Worm (Caenorhabditis elegans): ENCODE data around the gene T01C8.3.

The T01C8.3 gene

DNA sequence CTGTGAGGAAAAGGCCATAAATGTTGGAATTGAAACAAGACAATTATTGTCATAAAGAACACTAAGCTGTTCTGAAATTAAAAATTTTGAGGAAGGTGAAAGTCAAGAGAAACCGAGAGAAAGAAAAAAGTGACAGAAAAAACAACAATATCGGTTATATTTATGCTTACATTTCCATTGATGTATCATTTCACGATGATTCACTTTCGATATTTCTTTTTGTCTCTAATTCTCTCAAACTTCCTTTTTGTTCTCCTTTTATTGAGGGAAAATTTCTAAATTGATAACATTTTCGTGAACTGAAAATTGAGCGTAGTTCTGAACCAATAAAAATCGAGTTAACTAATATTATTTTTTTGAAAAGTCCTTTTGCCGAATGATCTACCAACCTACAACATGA lies 31.9 kb upstream of the T01C8.3 start:
- TF ChIP-seq blmp-1 (tag; optimal IDR thresholded peaks at IDR 0.05) (peak; percentile 54), pha-4 (tag; optimal IDR thresholded peaks at IDR 0.05) (no peak)

DNA sequence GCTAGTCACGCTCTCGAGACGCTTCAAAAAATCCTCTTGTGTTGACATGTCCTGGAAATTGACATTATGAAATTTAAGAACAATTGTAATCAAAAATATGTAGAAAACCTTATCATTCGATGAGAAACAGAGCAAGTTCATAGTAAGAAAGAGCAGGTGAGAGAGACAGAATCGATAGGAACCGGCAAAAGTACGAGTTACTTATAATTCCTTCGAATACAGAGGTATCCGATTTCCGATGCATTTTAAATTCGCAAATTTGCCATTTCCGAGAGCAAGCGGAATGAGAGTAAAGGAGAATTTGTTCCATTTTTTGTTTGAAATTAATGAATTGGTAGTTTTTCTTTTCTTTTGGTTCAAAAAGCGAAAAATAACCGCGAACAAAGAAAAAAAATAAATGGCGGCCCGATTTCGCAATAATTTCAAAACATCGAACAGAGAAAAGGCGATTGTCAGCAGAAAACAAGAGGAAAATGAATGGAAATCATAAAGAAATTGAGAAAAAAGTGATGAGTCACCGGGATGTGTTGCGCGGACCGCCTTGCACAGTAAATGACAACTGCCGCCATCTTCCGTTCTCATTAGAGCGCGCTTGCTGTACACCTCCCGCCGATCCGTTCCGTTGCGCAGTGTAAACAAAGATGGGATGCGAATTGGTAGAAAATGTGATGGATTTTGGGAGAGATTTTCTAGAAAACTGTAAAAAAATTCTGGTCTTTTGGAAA lies 30.8 kb upstream of the T01C8.3 start, which contains the start of gene cas-1:
TSS of gene cas-1 (minus strand) at position 51 of the 725 bp plus-strand sequence.
- TF ChIP-seq elt-3 (tag; optimal IDR thresholded peaks at IDR 0.05) (no peak), hlh-1 (tag; optimal IDR thresholded peaks at IDR 0.05) (peak; percentile 84), lin-13 (tag; optimal IDR thresholded peaks at IDR 0.05) (peak; percentile 70), mep-1 (tag; optimal IDR thresholded peaks at IDR 0.05) (peak; percentile 56), pha-4 (tag; optimal IDR thresholded peaks at IDR 0.05) (peak; percentile 81)

DNA sequence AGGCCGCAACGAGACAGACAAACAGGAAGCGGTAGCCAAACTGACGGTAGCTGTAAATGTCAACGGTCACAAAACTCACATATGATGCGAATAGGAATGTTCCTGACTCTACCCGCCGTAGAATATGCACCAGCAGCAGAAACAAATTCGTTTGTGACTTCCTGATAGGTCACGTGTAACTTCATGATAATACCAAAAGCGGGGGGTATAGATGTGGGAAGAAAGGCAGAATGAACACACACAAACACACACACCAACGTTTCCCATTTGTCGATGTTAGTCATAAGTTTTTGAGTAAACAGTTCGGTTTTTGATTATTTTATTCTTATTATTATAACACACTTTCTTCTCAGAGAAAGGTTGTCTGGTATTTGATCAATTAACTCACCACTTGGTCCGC lies 30.1 kb upstream of the T01C8.3 start:
- no peak for TF ChIP-seq ceh-83 (GFP tag; optimal IDR thresholded peaks at IDR 0.05)
- no peak for TF ChIP-seq nhr-76 (tag; optimal IDR thresholded peaks at IDR 0.05)
- TF ChIP-seq mep-1 (tag; optimal IDR thresholded peaks at IDR 0.05): no peak
- no peak for TF ChIP-seq mab-5 (tag; optimal IDR thresholded peaks at IDR 0.05)
- no peak for TF ChIP-seq unc-62 (GFP tag; optimal IDR thresholded peaks at IDR 0.05)
- TF ChIP-seq unc-120 (tag; optimal IDR thresholded peaks at IDR 0.05; ENCODE audit: poor library complexity, severe bottlenecking): no peak
- TF ChIP-seq pha-4 (tag; optimal IDR thresholded peaks at IDR 0.05): no peak
- no peak for TF ChIP-seq nhr-2 (tag; optimal IDR thresholded peaks at IDR 0.05)
- TF ChIP-seq lsy-2 (tag; optimal IDR thresholded peaks at IDR 0.05): no peak
- TF ChIP-seq blmp-1 (tag; optimal IDR thresholded peaks at IDR 0.05): no peak
- TF ChIP-seq sem-2 (GFP tag; optimal IDR thresholded peaks at IDR 0.05): no peak
- no peak for TF ChIP-seq unc-39 (tag; optimal IDR thresholded peaks at IDR 0.05)

ce11 chrX:16811974-16812373 lies 29.0 kb upstream of the T01C8.3 start:
- TF ChIP-seq hlh-1 (tag; optimal IDR thresholded peaks at IDR 0.05) (peak; percentile 16), ham-2 (GFP tag; optimal IDR thresholded peaks at IDR 0.05) (no peak), elt-3 (tag; optimal IDR thresholded peaks at IDR 0.05) (no peak), ceh-43 (GFP tag; optimal IDR thresholded peaks at IDR 0.05) (no peak), unc-62 (GFP tag; optimal IDR thresholded peaks at IDR 0.05) (peak; percentile 0), unc-120 (tag; optimal IDR thresholded peaks at IDR 0.05; ENCODE audit: poor library complexity, severe bottlenecking) (peak; percentile 76)

ce11 chrX:16809689-16810088 lies 26.7 kb upstream of the T01C8.3 start:
- TF ChIP-seq unc-120 (tag; optimal IDR thresholded peaks at IDR 0.05; ENCODE audit: poor library complexity, severe bottlenecking) (no peak), nhr-237 (tag; optimal IDR thresholded peaks at IDR 0.05) (no peak), blmp-1 (tag; optimal IDR thresholded peaks at IDR 0.05) (no peak), tbx-8 (GFP tag; optimal IDR thresholded peaks at IDR 0.05) (no peak), lin-13 (tag; optimal IDR thresholded peaks at IDR 0.05) (no peak), ceh-39 (tag; optimal IDR thresholded peaks at IDR 0.05) (no peak), unc-62 (GFP tag; optimal IDR thresholded peaks at IDR 0.05) (no peak), bed-3 (GFP tag; optimal IDR thresholded peaks at IDR 0.05) (no peak), elt-3 (tag; optimal IDR thresholded peaks at IDR 0.05) (no peak), ceh-83 (GFP tag; optimal IDR thresholded peaks at IDR 0.05) (no peak), snpc-4 (tag; optimal IDR thresholded peaks at IDR 0.05) (no peak), ceh-43 (GFP tag; optimal IDR thresholded peaks at IDR 0.05) (no peak), sptf-1 (tag; optimal IDR thresholded peaks at IDR 0.05) (no peak), hlh-1 (tag; optimal IDR thresholded peaks at IDR 0.05) (no peak), mep-1 (tag; optimal IDR thresholded peaks at IDR 0.05) (no peak), lsy-2 (tag; optimal IDR thresholded peaks at IDR 0.05) (no peak), nhr-28 (tag; optimal IDR thresholded peaks at IDR 0.05) (no peak), drap-1 (GFP tag; optimal IDR thresholded peaks at IDR 0.05) (no peak), cnd-1 (tag; optimal IDR thresholded peaks at IDR 0.05) (no peak)

DNA sequence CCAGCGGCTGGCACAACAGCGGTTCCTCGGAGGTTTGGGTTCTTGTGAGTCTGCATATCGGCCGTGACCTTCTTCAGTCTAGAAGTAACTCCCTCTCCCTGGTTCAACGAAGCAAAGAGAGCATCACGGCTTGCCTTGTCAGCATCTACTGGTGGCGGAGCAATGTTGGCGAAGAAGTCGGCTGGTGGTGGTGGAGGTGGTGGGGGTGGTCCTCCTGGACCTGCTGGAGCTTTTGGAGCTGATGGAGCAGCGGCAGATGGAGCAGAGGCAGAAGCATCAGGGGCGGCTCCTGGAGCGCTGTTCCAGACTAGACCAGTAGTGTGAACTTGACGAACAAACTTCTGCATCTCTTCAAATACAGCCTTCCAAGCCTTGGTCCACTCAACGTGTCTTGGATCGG lies 25.5 kb upstream of the T01C8.3 start:
- TF ChIP-seq zip-8 (tag; optimal IDR thresholded peaks at IDR 0.05) (no peak), sptf-1 (tag; optimal IDR thresholded peaks at IDR 0.05) (no peak), lin-32 (GFP tag; optimal IDR thresholded peaks at IDR 0.05) (no peak), mls-2 (tag; optimal IDR thresholded peaks at IDR 0.05) (no peak), unc-39 (tag; optimal IDR thresholded peaks at IDR 0.05) (no peak), unc-120 (tag; optimal IDR thresholded peaks at IDR 0.05; ENCODE audit: poor library complexity, severe bottlenecking) (no peak), ztf-11 (tag; optimal IDR thresholded peaks at IDR 0.05) (no peak), sem-2 (GFP tag; optimal IDR thresholded peaks at IDR 0.05) (no peak), nhr-28 (tag; optimal IDR thresholded peaks at IDR 0.05) (no peak), ceh-83 (GFP tag; optimal IDR thresholded peaks at IDR 0.05) (no peak), unc-62 (GFP tag; optimal IDR thresholded peaks at IDR 0.05) (no peak), cnd-1 (tag; optimal IDR thresholded peaks at IDR 0.05) (no peak), lsy-2 (tag; optimal IDR thresholded peaks at IDR 0.05) (no peak), ceh-39 (tag; optimal IDR thresholded peaks at IDR 0.05) (no peak)

Measured in whole organism, mixed stage, embryonic.